Worm (Caenorhabditis elegans) whole organism, L2 larva: ENCODE measurements around the gene C24B5.4.
A peak's percentile ranks its signal among the peaks of the same experiment; 100 is the strongest.

Source experiments
- ZK546.5 ChIP-seq: sonication (generic microtip); optimal IDR thresholded peaks from 2 replicates; lab custom pipeline; 2017; ENCODE audit warnings: missing biosample characterization, missing genetic modification characterization
- fos-1 ChIP-seq: fragments of 150-350 bp; optimal IDR thresholded peaks from 2 replicates; lab custom pipeline; 2014; ENCODE audit warnings: missing biosample characterization, missing genetic modification characterization
- lin-13 ChIP-seq: fragments of 150-350 bp; optimal IDR thresholded peaks from 2 replicates; lab custom pipeline; 2014; ENCODE audit warnings: missing biosample characterization, missing genetic modification reagents, missing genetic modification characterization
- lin-39 ChIP-seq: fragments of 150-350 bp; optimal IDR thresholded peaks from 2 replicates; lab custom pipeline; 2014; ENCODE audit warnings: missing biosample characterization, missing genetic modification reagents, missing genetic modification characterization
- lsy-2 ChIP-seq, 2 experiments: fragments of 150-350 bp in 1 of 2; sonication (generic microtip) in 1 of 2; optimal IDR thresholded peaks; 2 replicates each; lab custom pipeline; 2014 to 2017; ENCODE audit warnings: missing biosample characterization in 2 of 2, missing genetic modification characterization in 2 of 2
- mab-5 ChIP-seq: fragments of 150-350 bp; optimal IDR thresholded peaks from 2 replicates; lab custom pipeline; 2014; ENCODE audit warnings: missing biosample characterization, missing genetic modification characterization
- nhr-129 ChIP-seq: fragments of 150-350 bp; optimal IDR thresholded peaks from 2 replicates; lab custom pipeline; 2014; ENCODE audit warnings: missing biosample characterization, missing genetic modification characterization
- nhr-77 ChIP-seq: fragments of 150-350 bp; optimal IDR thresholded peaks from 2 replicates; lab custom pipeline; 2014; ENCODE audit warnings: missing biosample characterization, missing genetic modification characterization
- skn-1 ChIP-seq: sonication (generic microtip); optimal IDR thresholded peaks from 2 replicates; lab custom pipeline; 2017; ENCODE audit warnings: missing biosample characterization, missing genetic modification characterization
- sma-9 ChIP-seq, 2 experiments: fragments of 150-350 bp in 1 of 2; sonication (generic microtip) in 1 of 2; optimal IDR thresholded peaks; 2 replicates each; lab custom pipeline; 2014 to 2016; ENCODE audit warnings: missing genetic modification characterization in 2 of 2, mild to moderate bottlenecking in 1 of 2, missing biosample characterization in 1 of 2, missing compliant biosample characterization in 1 of 2, missing genetic modification reagents in 1 of 2, moderate library complexity in 1 of 2
- snpc-4 ChIP-seq: fragments of 150-350 bp; optimal IDR thresholded peaks from 2 replicates; lab custom pipeline; 2014; ENCODE audit warnings: missing biosample characterization, missing genetic modification characterization
- ztf-4 ChIP-seq: fragments of 150-350 bp; optimal IDR thresholded peaks from 2 replicates; lab custom pipeline; 2014; ENCODE audit warnings: missing biosample characterization, missing genetic modification characterization

DNA sequence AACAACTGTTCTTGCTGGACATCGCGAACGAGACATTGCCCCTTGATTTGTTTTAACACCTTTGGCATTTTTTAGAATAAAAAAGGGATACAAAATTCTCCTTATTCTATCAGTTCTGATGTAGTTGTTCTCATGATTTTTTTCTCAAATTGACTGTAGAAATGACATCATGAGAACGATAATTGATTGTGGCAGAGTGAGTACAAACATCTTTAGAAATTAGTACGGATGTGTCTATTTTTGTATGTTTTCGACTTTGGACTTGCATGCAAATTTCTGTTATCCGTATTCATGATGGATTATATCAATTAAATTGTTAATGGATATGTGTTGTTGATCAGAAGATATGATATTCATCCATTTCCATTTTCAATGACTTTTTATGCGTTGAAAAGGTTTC is 49.0 kb downstream of the C24B5.4 start:
- TF ChIP-seq sma-9 (GFP tag; optimal IDR thresholded peaks at IDR 0.05; lab: Kevin White, UChicago) (peak; percentile 54), sma-9 (tag; optimal IDR thresholded peaks at IDR 0.05; lab: Kevin White, UChicago) (no peak), ZK546.5 (tag; lab: Kevin White, UChicago) (no peak), skn-1 (no peak), lin-13 (no peak), ztf-4 (no peak), fos-1 (no peak), nhr-129 (no peak), snpc-4 (tag; lab: Kevin White, UChicago) (no peak), mab-5 (tag; lab: Kevin White, UChicago) (no peak), nhr-77 (tag; lab: Kevin White, UChicago) (no peak), lsy-2 (tag; optimal IDR thresholded peaks at IDR 0.05; lab: Kevin White, UChicago) (no peak), lin-39 (tag; lab: Kevin White, UChicago) (no peak)
